Fruit fly (Drosophila melanogaster) whole organism, embryonic: ENCODE results near the gene CG12289.

Source experiments
- CG10979 ChIP-seq: fragments of 200-800 bp; sonication (Bioruptor generic); optimal IDR thresholded peaks from 2 replicates; lab custom pipeline; 2018; ENCODE audit warnings: missing biosample characterization, mild to moderate bottlenecking, missing genetic modification characterization, moderate library complexity
- CG12391 ChIP-seq: fragments of 200-800 bp; sonication (Bioruptor generic); optimal IDR thresholded peaks from 3 replicates; lab custom pipeline; 2018; ENCODE audit warnings: missing biosample characterization, mild to moderate bottlenecking, missing genetic modification characterization, moderate library complexity
- CG12942 ChIP-seq: fragments of 200-800 bp; sonication (Bioruptor generic); optimal IDR thresholded peaks from 3 replicates; lab custom pipeline; 2016; ENCODE audit warnings: missing biosample characterization, missing genetic modification characterization
- CG17829 ChIP-seq: fragments of 200-800 bp; optimal IDR thresholded peaks from 2 replicates; lab custom pipeline; 2019; ENCODE audit warnings: missing biosample characterization, mild to moderate bottlenecking, missing genetic modification characterization, moderate library complexity
- CG18262 ChIP-seq: fragments of 200-800 bp; optimal IDR thresholded peaks from 3 replicates; lab custom pipeline; 2019; ENCODE audit warnings: missing biosample characterization, mild to moderate bottlenecking, missing genetic modification characterization, moderate library complexity
- CG18619 ChIP-seq: fragments of 200-800 bp; sonication (Bioruptor generic); optimal IDR thresholded peaks from 3 replicates; lab custom pipeline; 2017; ENCODE audit warnings: missing biosample characterization, mild to moderate bottlenecking, missing genetic modification characterization
- CG2199 ChIP-seq: fragments of 200-800 bp; sonication (Bioruptor generic); IDR thresholded peaks from 3 replicates; pipeline ENCODE4 v1.3.6; 2022; ENCODE audit warnings: missing biosample characterization, missing genetic modification characterization
- CG2712 ChIP-seq: fragments of 200-800 bp; optimal IDR thresholded peaks from 3 replicates; lab custom pipeline; 2019; ENCODE audit warnings: missing biosample characterization, mild to moderate bottlenecking, missing genetic modification characterization, moderate library complexity
- CG32532 ChIP-seq: fragments of 200-800 bp; sonication (Bioruptor generic); IDR thresholded peaks from 2 replicates; pipeline ENCODE4 v1.3.6; 2022; ENCODE audit warnings: missing biosample characterization, missing genetic modification characterization
- CG32772 ChIP-seq: fragments of 200-800 bp; sonication (Bioruptor generic); IDR thresholded peaks from 2 replicates; pipeline ENCODE4 v1.3.6; 2022; ENCODE audit warnings: missing biosample characterization, missing genetic modification characterization
- CG3726 ChIP-seq: fragments of 200-800 bp; sonication (Bioruptor generic); IDR thresholded peaks from 3 replicates; pipeline ENCODE4, ENCODE4 v1.3.6; 2022; ENCODE audit warnings: missing biosample characterization, missing genetic modification characterization
- CG3847 ChIP-seq: fragments of 200-800 bp; sonication (Bioruptor generic); IDR thresholded peaks from 2 replicates; pipeline ENCODE4 v1.3.6; 2022; ENCODE audit warnings: missing biosample characterization, missing genetic modification characterization
- CG6254 ChIP-seq: fragments of 200-800 bp; sonication (Bioruptor generic); optimal IDR thresholded peaks from 3 replicates; lab custom pipeline; 2017; ENCODE audit warnings: mild to moderate bottlenecking, missing biosample characterization, missing genetic modification reagents, missing genetic modification characterization
- CG7928 ChIP-seq: fragments of 200-800 bp; sonication (Bioruptor generic); optimal IDR thresholded peaks from 2 replicates; lab custom pipeline; 2017; ENCODE audit warnings: missing biosample characterization, mild to moderate bottlenecking, missing genetic modification characterization
- CkIIα-i1 ChIP-seq: fragments of 200-800 bp; sonication (Bioruptor generic); IDR thresholded peaks from 2 replicates; pipeline ENCODE4 v1.3.6; 2022; ENCODE audit warnings: missing biosample characterization, missing genetic modification characterization
- Ets97D ChIP-seq: fragments of 200-800 bp; sonication (Bioruptor generic); optimal IDR thresholded peaks from 3 replicates; lab custom pipeline; 2016; ENCODE audit warnings: missing biosample characterization, missing genetic modification characterization
- Hmx ChIP-seq: fragments of 200-800 bp; sonication (Bioruptor generic); optimal IDR thresholded peaks from 2 replicates; lab custom pipeline; 2016; ENCODE audit warnings: missing biosample characterization, missing genetic modification characterization
- Hr51 ChIP-seq, 2 experiments: fragments of 200-800 bp; sonication (Bioruptor generic); optimal IDR thresholded peaks; 2 replicates in 1 of 2; 3 replicates in 1 of 2; lab custom pipeline; 2016 to 2018; ENCODE audit warnings: missing biosample characterization in 2 of 2, missing genetic modification characterization in 2 of 2, mild to moderate bottlenecking in 1 of 2, moderate library complexity in 1 of 2
- Hr78 ChIP-seq, 2 experiments: fragments of 200-800 bp in 1 of 2; fragments of >200 bp in 1 of 2; sonication (Bioruptor generic) in 1 of 2; optimal IDR thresholded peaks; 2 replicates each; lab custom pipeline; 2017 to 2019; ENCODE audit warnings: missing biosample characterization in 2 of 2, missing genetic modification characterization in 2 of 2, mild to moderate bottlenecking in 1 of 2, moderate library complexity in 1 of 2
- Med ChIP-seq: fragments of 200-800 bp; sonication (Bioruptor generic); peaks from one replicate; lab custom pipeline; 2016; ENCODE audit warnings: missing biosample characterization, missing genetic modification characterization, mild to moderate bottlenecking, inconsistent platforms, moderate library complexity
- Mes4 ChIP-seq: fragments of 200-800 bp; sonication (Bioruptor generic); optimal IDR thresholded peaks from 2 replicates; lab custom pipeline; 2016; ENCODE audit warnings: missing biosample characterization, missing genetic modification characterization
- Ptx1 ChIP-seq: fragments of 200-800 bp; sonication (Bioruptor generic); IDR thresholded peaks from 2 replicates; pipeline ENCODE4 v1.3.6; 2022; ENCODE audit warnings: missing biosample characterization, missing genetic modification characterization
- Sox100B ChIP-seq: fragments of 200-800 bp; sonication (Bioruptor generic); optimal IDR thresholded peaks from 3 replicates; lab custom pipeline; 2018; ENCODE audit warnings: missing biosample characterization, mild to moderate bottlenecking, missing genetic modification characterization
- Ssrp ChIP-seq: fragments of 200-800 bp; sonication (Bioruptor generic); optimal IDR thresholded peaks from 2 replicates; lab custom pipeline; 2018; ENCODE audit warnings: missing biosample characterization, mild to moderate bottlenecking, missing genetic modification characterization, moderate library complexity
- Xbp1 ChIP-seq: fragments of 200-800 bp; sonication (Bioruptor generic); optimal IDR thresholded peaks from 3 replicates; lab custom pipeline; 2016; ENCODE audit warnings: missing biosample characterization, mild to moderate bottlenecking, missing genetic modification characterization
- az2 ChIP-seq: fragments of 200-800 bp; sonication (Bioruptor generic); optimal IDR thresholded peaks from 3 replicates; lab custom pipeline; 2016; ENCODE audit warnings: missing biosample characterization, missing genetic modification characterization
- chinmo ChIP-seq: fragments of 200-800 bp; sonication (Bioruptor generic); IDR thresholded peaks from 4 replicates; pipeline ENCODE4 v1.3.6; 2022; ENCODE audit warnings: missing biosample characterization, missing genetic modification characterization; ENCODE audit not compliant: partially characterized antibody
- crp ChIP-seq, 2 experiments: fragments of 200-800 bp; sonication (Bioruptor generic); optimal IDR thresholded peaks; 2 replicates in 1 of 2; 3 replicates in 1 of 2; lab custom pipeline; 2017; ENCODE audit warnings: missing biosample characterization in 2 of 2, missing genetic modification characterization in 2 of 2, mild to moderate bottlenecking in 1 of 2, moderate library complexity in 1 of 2
- dmrt11E ChIP-seq: fragments of 200-800 bp; sonication (Bioruptor generic); optimal IDR thresholded peaks from 3 replicates; lab custom pipeline; 2018; ENCODE audit warnings: missing biosample characterization, mild to moderate bottlenecking, missing genetic modification characterization, moderate library complexity
- dmrt99B ChIP-seq: fragments of 200-800 bp; sonication (Bioruptor generic); optimal IDR thresholded peaks from 2 replicates; lab custom pipeline; 2018; ENCODE audit warnings: missing biosample characterization, mild to moderate bottlenecking, missing genetic modification characterization, moderate library complexity
- ewg ChIP-seq: fragments of 200-800 bp; sonication (Bioruptor generic); optimal IDR thresholded peaks from 3 replicates; lab custom pipeline; 2017; ENCODE audit warnings: mild to moderate bottlenecking, missing biosample characterization, missing genetic modification reagents, missing genetic modification characterization
- gem ChIP-seq: fragments of 200-800 bp; sonication (Bioruptor generic); optimal IDR thresholded peaks from 2 replicates; lab custom pipeline; 2019; ENCODE audit warnings: missing biosample characterization, mild to moderate bottlenecking, missing genetic modification characterization, moderate library complexity
- insv ChIP-seq, 2 experiments: fragments of 200-800 bp; sonication (Bioruptor generic); optimal IDR thresholded peaks; 3 replicates each; lab custom pipeline; 2016 to 2018; ENCODE audit warnings: missing biosample characterization in 2 of 2, missing genetic modification characterization in 2 of 2
- nmo ChIP-seq: fragments of 200-800 bp; sonication (Bioruptor generic); optimal IDR thresholded peaks from 2 replicates; lab custom pipeline; 2018; ENCODE audit warnings: missing biosample characterization, mild to moderate bottlenecking, missing genetic modification characterization, moderate library complexity
- oc ChIP-seq: fragments of 200-800 bp; sonication (Bioruptor generic); optimal IDR thresholded peaks from 2 replicates; lab custom pipeline; 2018; ENCODE audit warnings: missing biosample characterization, mild to moderate bottlenecking, missing genetic modification characterization, moderate library complexity
- otp ChIP-seq: fragments of 200-800 bp; sonication (Bioruptor generic); IDR thresholded peaks from 3 replicates; pipeline ENCODE4, ENCODE4 v1.3.6; 2022; ENCODE audit warnings: missing biosample characterization, missing genetic modification characterization
- pan ChIP-seq, 4 experiments: fragments of >200 bp in 3 of 4; fragments of 200-800 bp in 1 of 4; sonication (Bioruptor generic) in 1 of 4; optimal IDR thresholded peaks in 3 of 4; IDR thresholded peaks in 1 of 4; 2 replicates each; pipeline versions ENCODE4 v1.3.6 to Lab custom; 2017 to 2022; ENCODE audit warnings: missing biosample characterization in 2 of 4, missing genetic modification characterization in 2 of 4, mixed read lengths in 1 of 4
- prd ChIP-seq, 3 experiments: fragments of >200 bp in 2 of 3; fragments of 200-800 bp in 1 of 3; sonication (Bioruptor generic) in 1 of 3; optimal IDR thresholded peaks in 2 of 3; IDR thresholded peaks in 1 of 3; 2 replicates in 2 of 3; 3 replicates in 1 of 3; pipeline versions ENCODE4 v1.3.6 to Lab custom; 2017 to 2022; ENCODE audit warnings: missing biosample characterization in 1 of 3, missing genetic modification characterization in 1 of 3
- pros ChIP-seq: fragments of 200-800 bp; sonication (Bioruptor generic); optimal IDR thresholded peaks from 3 replicates; lab custom pipeline; 2019; ENCODE audit warnings: missing biosample characterization, mild to moderate bottlenecking, missing genetic modification characterization, moderate library complexity
- rib ChIP-seq: fragments of 200-800 bp; sonication (Bioruptor generic); IDR thresholded peaks from 2 replicates; pipeline ENCODE4 v1.3.6; 2022; ENCODE audit warnings: missing biosample characterization, missing genetic modification characterization
- sens ChIP-seq: fragments of 200-800 bp; sonication (Bioruptor generic); peaks from one replicate; lab custom pipeline; 2016; ENCODE audit warnings: missing biosample characterization, missing genetic modification characterization
- sens-2 ChIP-seq: fragments of 200-800 bp; sonication (Bioruptor generic); IDR thresholded peaks from 2 replicates; pipeline ENCODE4 v1.3.6; 2022; ENCODE audit warnings: missing biosample characterization, missing genetic modification characterization
- sim ChIP-seq: fragments of 200-800 bp; sonication (Bioruptor generic); IDR thresholded peaks from 2 replicates; pipeline ENCODE4 v1.3.6; 2022; ENCODE audit warnings: missing biosample characterization, missing genetic modification characterization
- slbo ChIP-seq: fragments of 200-800 bp; sonication (Bioruptor generic); IDR thresholded peaks from 2 replicates; pipeline ENCODE4 v1.3.6; 2022; ENCODE audit warnings: missing biosample characterization, missing genetic modification characterization
- sug ChIP-seq: fragments of 200-800 bp; optimal IDR thresholded peaks from 2 replicates; lab custom pipeline; 2019; ENCODE audit warnings: missing biosample characterization, mild to moderate bottlenecking, missing genetic modification characterization, moderate library complexity
- unpg ChIP-seq: fragments of 200-800 bp; sonication (Bioruptor generic); optimal IDR thresholded peaks from 3 replicates; lab custom pipeline; 2018; ENCODE audit warnings: missing biosample characterization, mild to moderate bottlenecking, missing genetic modification characterization, moderate library complexity
- vfl ChIP-seq: fragments of 200-800 bp; sonication (Bioruptor generic); optimal IDR thresholded peaks from 2 replicates; lab custom pipeline; 2016; ENCODE audit warnings: missing biosample characterization, missing genetic modification characterization
- zfh2 ChIP-seq: fragments of 200-800 bp; sonication (Bioruptor generic); optimal IDR thresholded peaks from 2 replicates; lab custom pipeline; 2016; ENCODE audit warnings: missing biosample characterization, missing genetic modification characterization

CG12289 gene

dm6 chr3L:11407202-11407829 lies 51.0 kb downstream of the CG12289 start:
- no peak for TF ChIP-seq insv (GFP tag; optimal IDR thresholded peaks at IDR 0.05; lab: Kevin White, UChicago)
- TF ChIP-seq dmrt11E (tag; lab: Kevin White, UChicago): peak; percentile 11
- TF ChIP-seq zfh2 (GFP tag; lab: Kevin White, UChicago): no peak
- TF ChIP-seq Sox100B (GFP tag; lab: Kevin White, UChicago): peak; percentile 28
- peak; percentile 18 for TF ChIP-seq ewg (GFP tag; lab: Kevin White, UChicago)
- TF ChIP-seq chinmo (GFP tag; lab: Robert Waterston, UW): no peak
- peak in 1 of 2 experiments; percentile 45 for TF ChIP-seq Hr51 (GFP tag; optimal IDR thresholded peaks at IDR 0.05; lab: Kevin White, UChicago)
- TF ChIP-seq sim: 0 out of 2 replicates have a peak, but pooled peaks have one; percentile 29
- TF ChIP-seq otp (GFP tag; lab: Robert Waterston, UW): no peak
- TF ChIP-seq CG2199: peak; percentile 7; the same call in 1 of the 3 replicates
- no peak for TF ChIP-seq CkIIα-i1 (GFP tag; lab: Robert Waterston, UW)
- TF ChIP-seq prd (optimal IDR thresholded peaks at IDR 0.05; lab: Kevin White, UChicago): no peak
- TF ChIP-seq prd (GFP tag; IDR thresholded peaks at IDR 0.05; lab: Robert Waterston, UW): peak; percentile 16; the same call in 1 of the 3 replicates
- TF ChIP-seq CG18262 (tag; lab: Kevin White, UChicago): peak; percentile 50
- TF ChIP-seq pan (optimal IDR thresholded peaks at IDR 0.05; lab: Kevin White, UChicago): no peak
- no peak for TF ChIP-seq pan (GFP tag; optimal IDR thresholded peaks at IDR 0.05 in 1 of 2, IDR thresholded peaks at IDR 0.05 in 1 of 2)
- TF ChIP-seq CG7928 (GFP tag; lab: Kevin White, UChicago): no peak
- TF ChIP-seq CG3847 (GFP tag; lab: Robert Waterston, UW): no peak
- peak; percentile 35 for TF ChIP-seq Med
- TF ChIP-seq crp (GFP tag; optimal IDR thresholded peaks at IDR 0.05; lab: Kevin White, UChicago): no peak
- peak; percentile 20 for TF ChIP-seq CG17829 (tag; lab: Kevin White, UChicago)
- peak; percentile 77 for TF ChIP-seq oc (tag; lab: Kevin White, UChicago)
- TF ChIP-seq CG32772 (GFP tag; lab: Robert Waterston, UW): no peak
- no peak for TF ChIP-seq sens-2
- TF ChIP-seq pros (GFP tag; lab: Kevin White, UChicago): peak; percentile 85
- 0 out of 2 replicates have a peak, but pooled peaks have one; percentile 5 for TF ChIP-seq Ptx1 (GFP tag; lab: Robert Waterston, UW)
- TF ChIP-seq CG18619 (GFP tag; lab: Kevin White, UChicago): no peak
- TF ChIP-seq CG12942 (GFP tag; lab: Kevin White, UChicago): no peak
- peak; percentile 19 for TF ChIP-seq Xbp1
- TF ChIP-seq Hr78 (GFP tag; optimal IDR thresholded peaks at IDR 0.05; lab: Kevin White, UChicago): peak in 1 of 2 experiments; percentile 7
- no peak for TF ChIP-seq Ets97D
- no peak for TF ChIP-seq sug
- TF ChIP-seq CG6254 (GFP tag; lab: Kevin White, UChicago): no peak
- peak; percentile 1 for TF ChIP-seq nmo (GFP tag; lab: Kevin White, UChicago)
- TF ChIP-seq vfl (GFP tag; lab: Kevin White, UChicago): no peak
- TF ChIP-seq gem (tag; lab: Kevin White, UChicago): peak; percentile 55
- TF ChIP-seq CG10979 (tag; lab: Kevin White, UChicago): peak; percentile 16
- peak; percentile 40 for TF ChIP-seq CG2712
- no peak for TF ChIP-seq Hmx (GFP tag; lab: Kevin White, UChicago)
- TF ChIP-seq az2 (GFP tag; lab: Kevin White, UChicago): peak; percentile 22
- TF ChIP-seq CG12391 (tag; lab: Kevin White, UChicago): peak; percentile 31
- TF ChIP-seq Ssrp (tag; lab: Kevin White, UChicago): peak; percentile 37
- no peak for TF ChIP-seq unpg (GFP tag; lab: Kevin White, UChicago)
- peak; percentile 36 for TF ChIP-seq dmrt99B (tag; lab: Kevin White, UChicago)
- 0 out of 2 replicates have a peak, but pooled peaks have one; percentile 11 for TF ChIP-seq rib (GFP tag; lab: Robert Waterston, UW)
- no peak for TF ChIP-seq slbo (GFP tag; lab: Robert Waterston, UW)
- peak; percentile 77 for TF ChIP-seq sens (GFP tag; lab: Kevin White, UChicago)
- TF ChIP-seq CG32532 (GFP tag; lab: Robert Waterston, UW): peak; percentile 19; the same call in 1 of the 2 replicates
- TF ChIP-seq CG3726 (GFP tag; lab: Robert Waterston, UW): no peak
- TF ChIP-seq Mes4 (GFP tag; lab: Kevin White, UChicago): no peak
